Worm (Caenorhabditis elegans): ENCODE measurements around the gene asp-12.

The asp-12 gene

ce11 chrV:8278830-8279229 is 9.8 kb downstream of the asp-12 start, which contains the start of gene str-136:
TSS of gene str-136 (minus strand) at chrV:8278930.
- TF ChIP-seq him-1 (tag; optimal IDR thresholded peaks at IDR 0.05): no peak
- TF ChIP-seq dao-5 (tag; optimal IDR thresholded peaks at IDR 0.05): no peak
- no peak for TF ChIP-seq W03F9.2 (tag; optimal IDR thresholded peaks at IDR 0.05)

DNA sequence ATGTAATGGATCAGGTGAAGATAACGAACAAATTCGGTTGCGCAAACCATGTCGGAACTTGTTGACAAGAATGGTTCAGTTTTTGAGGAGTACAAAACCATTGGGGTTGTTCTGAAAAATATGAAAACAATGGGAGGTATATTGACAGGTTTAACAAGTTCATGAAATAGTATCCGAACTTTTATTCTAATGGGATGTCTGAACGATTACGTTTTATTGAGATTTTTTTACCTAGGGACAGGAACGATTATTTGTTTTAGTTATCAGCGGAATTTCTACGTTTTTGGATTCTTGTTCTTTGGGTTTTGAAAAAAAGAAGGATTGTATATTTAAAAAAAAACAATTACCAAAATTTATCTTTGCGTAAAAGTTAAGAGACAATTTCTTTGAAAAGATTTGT is 11.8 kb downstream of the asp-12 start, which contains the start of gene str-135:
str-135 (minus strand) TSS at position 101 of the 400 bp plus-strand sequence.
- TF ChIP-seq him-1 (tag; optimal IDR thresholded peaks at IDR 0.05) (no peak), W03F9.2 (tag; optimal IDR thresholded peaks at IDR 0.05) (no peak), dao-5 (tag; optimal IDR thresholded peaks at IDR 0.05) (no peak)

- TF ChIP-seq W03F9.2 (tag; optimal IDR thresholded peaks at IDR 0.05) (no peak), him-1 (tag; optimal IDR thresholded peaks at IDR 0.05) (no peak), dao-5 (tag; optimal IDR thresholded peaks at IDR 0.05) (no peak)
These were observed 12.6 kb downstream of the asp-12 start for ce11 chrV:8281646-8282045.

ce11 chrV:8282933-8283332 is 13.9 kb downstream of the asp-12 start:
- TF ChIP-seq dao-5 (tag; optimal IDR thresholded peaks at IDR 0.05) (no peak), him-1 (tag; optimal IDR thresholded peaks at IDR 0.05) (no peak), W03F9.2 (tag; optimal IDR thresholded peaks at IDR 0.05) (no peak)

- TF ChIP-seq dao-5 (tag; optimal IDR thresholded peaks at IDR 0.05): no peak
- TF ChIP-seq W03F9.2 (tag; optimal IDR thresholded peaks at IDR 0.05): no peak
- TF ChIP-seq him-1 (tag; optimal IDR thresholded peaks at IDR 0.05): no peak
These were observed 15.8 kb downstream of the asp-12 start, which contains the start of gene slc-17.5 for ce11 chrV:8284800-8285199. TSS of gene slc-17.5 (minus strand) at chrV:8284900.

- no peak for TF ChIP-seq dao-5 (tag; optimal IDR thresholded peaks at IDR 0.05)
- no peak for TF ChIP-seq W03F9.2 (tag; optimal IDR thresholded peaks at IDR 0.05)
- TF ChIP-seq him-1 (tag; optimal IDR thresholded peaks at IDR 0.05): no peak
These were observed 16.4 kb downstream of the asp-12 start for ce11 chrV:8285455-8285854.

DNA sequence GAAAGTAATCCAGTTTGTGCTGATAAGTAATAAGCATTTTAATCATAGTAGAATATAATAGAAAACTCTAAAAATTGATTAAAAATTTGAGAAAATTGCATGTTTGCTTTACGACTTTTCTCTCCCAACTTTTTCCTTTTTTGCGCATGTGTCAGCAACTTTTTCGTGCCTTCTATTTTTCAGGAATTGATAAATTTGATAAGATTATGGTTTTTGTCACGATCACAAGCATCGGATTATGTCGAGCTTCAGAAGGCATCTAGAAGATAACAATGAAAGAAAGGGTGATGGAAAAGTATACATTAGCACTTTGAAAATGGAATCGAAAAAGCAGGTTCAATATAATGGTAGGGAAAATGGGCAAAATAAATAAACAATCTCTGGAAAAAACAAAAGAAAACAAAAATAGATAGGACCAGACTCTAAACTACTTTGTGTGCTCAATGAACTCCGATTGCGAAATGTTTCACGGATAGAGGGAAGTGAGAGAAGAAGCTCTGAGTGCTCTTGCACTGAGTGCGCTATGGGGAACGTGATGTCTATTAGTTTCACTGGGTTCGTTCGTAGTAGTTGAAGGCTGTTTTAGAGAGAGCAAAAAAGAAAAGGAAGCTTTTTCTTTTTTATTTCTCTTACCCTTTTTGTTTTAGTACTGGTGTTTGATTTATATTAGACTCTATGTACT is 19.3 kb downstream of the asp-12 start:
- no peak for TF ChIP-seq dao-5 (tag; optimal IDR thresholded peaks at IDR 0.05)
- no peak for TF ChIP-seq him-1 (tag; optimal IDR thresholded peaks at IDR 0.05)
- TF ChIP-seq W03F9.2 (tag; optimal IDR thresholded peaks at IDR 0.05): no peak

DNA sequence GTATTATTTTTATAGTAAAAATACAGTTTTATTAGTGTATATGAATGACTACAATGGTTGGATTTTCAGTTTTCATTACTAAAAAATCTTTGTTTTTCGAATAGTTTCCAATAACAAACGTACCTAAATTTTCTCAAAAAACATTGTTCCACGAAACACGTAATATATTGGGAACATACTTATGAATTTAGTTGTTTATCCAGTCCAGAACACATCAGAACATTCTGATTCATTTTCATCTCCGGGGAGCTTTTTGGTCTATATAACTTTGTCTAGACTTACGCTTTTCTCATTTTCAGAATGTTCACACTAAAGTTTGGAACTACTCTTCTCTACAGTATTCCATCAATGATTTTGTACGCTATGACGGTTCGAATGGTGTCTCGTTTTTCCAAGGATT is 22.8 kb downstream of the asp-12 start, which contains the start of gene srg-33:
srg-33 (plus strand) TSS at position 301 of the 400 bp plus-strand sequence.
- TF ChIP-seq W03F9.2 (tag; optimal IDR thresholded peaks at IDR 0.05) (no peak), dao-5 (tag; optimal IDR thresholded peaks at IDR 0.05) (no peak), him-1 (tag; optimal IDR thresholded peaks at IDR 0.05) (no peak)

DNA sequence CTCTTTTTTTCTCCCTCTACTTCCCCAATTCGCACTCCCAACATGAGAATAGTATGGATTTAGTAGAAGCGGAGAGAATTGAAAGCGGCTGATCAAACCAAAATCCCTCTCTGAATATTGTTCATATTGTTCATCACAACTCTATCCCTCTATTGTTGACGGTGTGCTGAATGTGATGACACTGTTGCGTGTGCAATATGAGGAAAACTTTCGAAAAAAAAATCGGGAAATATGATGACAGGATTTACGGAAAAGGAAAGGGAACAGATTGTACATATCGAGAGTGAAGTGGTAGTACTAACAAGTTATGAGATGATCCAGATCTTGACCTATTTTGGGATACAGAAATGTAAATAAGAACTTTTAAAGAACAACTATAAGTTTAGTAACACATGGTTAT is 26.9 kb downstream of the asp-12 start, which contains the start of gene smex-1:
smex-1 (minus strand) TSS at position 101 of the 400 bp plus-strand sequence.
- no peak for TF ChIP-seq dao-5 (tag; optimal IDR thresholded peaks at IDR 0.05)
- TF ChIP-seq him-1 (tag; optimal IDR thresholded peaks at IDR 0.05): no peak
- TF ChIP-seq W03F9.2 (tag; optimal IDR thresholded peaks at IDR 0.05): no peak

DNA sequence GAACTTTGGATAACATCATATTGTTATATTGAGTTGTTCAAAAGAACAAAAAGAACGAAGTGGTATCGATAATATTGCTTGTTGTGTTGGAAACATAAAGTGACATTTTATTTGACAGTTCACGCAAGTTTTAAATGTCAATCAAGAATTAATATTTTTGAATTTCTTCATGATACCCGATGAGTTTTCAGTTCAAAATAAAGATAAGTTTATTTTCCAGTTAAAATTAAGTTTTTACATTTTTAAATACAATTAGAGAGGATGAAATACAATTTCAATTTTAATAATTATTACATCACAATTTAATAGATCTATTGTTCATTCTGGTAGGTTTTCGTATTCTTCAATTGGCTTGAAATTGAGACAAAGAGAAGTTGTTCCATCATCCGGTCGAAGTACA is 28.5 kb downstream of the asp-12 start, which contains the start of gene W02D7.4:
W02D7.4 (minus strand) TSS at position 101 of the 400 bp plus-strand sequence.
- no peak for TF ChIP-seq him-1 (tag; optimal IDR thresholded peaks at IDR 0.05)
- no peak for TF ChIP-seq W03F9.2 (tag; optimal IDR thresholded peaks at IDR 0.05)
- TF ChIP-seq dao-5 (tag; optimal IDR thresholded peaks at IDR 0.05): no peak

ce11 chrV:8299191-8299854 is 30.3 kb downstream of the asp-12 start, which contains the start of gene W02D7.5:
TSS of gene W02D7.5 (minus strand) at chrV:8299241.
- TF ChIP-seq dao-5 (tag; optimal IDR thresholded peaks at IDR 0.05): no peak
- no peak for TF ChIP-seq him-1 (tag; optimal IDR thresholded peaks at IDR 0.05)
- TF ChIP-seq W03F9.2 (tag; optimal IDR thresholded peaks at IDR 0.05): no peak

- no peak for TF ChIP-seq him-1 (tag; optimal IDR thresholded peaks at IDR 0.05)
- peak; percentile 42 for TF ChIP-seq W03F9.2 (tag; optimal IDR thresholded peaks at IDR 0.05)
These were observed 32.0 kb downstream of the asp-12 start, which contains the start of gene W02D7.6 for ce11 chrV:8300935-8301535. TSS of gene W02D7.6 (minus strand) at chrV:8301507.

- no peak for TF ChIP-seq W03F9.2 (tag; optimal IDR thresholded peaks at IDR 0.05)
These were observed 33.5 kb downstream of the asp-12 start, which contains the start of gene sel-9 for ce11 chrV:8302522-8302921. TSS of gene sel-9 (minus strand) at chrV:8302580.

Measured in whole organism, L4/young adult.